Worm (Caenorhabditis elegans): ENCODE results near the gene che-7.

The che-7 gene

DNA sequence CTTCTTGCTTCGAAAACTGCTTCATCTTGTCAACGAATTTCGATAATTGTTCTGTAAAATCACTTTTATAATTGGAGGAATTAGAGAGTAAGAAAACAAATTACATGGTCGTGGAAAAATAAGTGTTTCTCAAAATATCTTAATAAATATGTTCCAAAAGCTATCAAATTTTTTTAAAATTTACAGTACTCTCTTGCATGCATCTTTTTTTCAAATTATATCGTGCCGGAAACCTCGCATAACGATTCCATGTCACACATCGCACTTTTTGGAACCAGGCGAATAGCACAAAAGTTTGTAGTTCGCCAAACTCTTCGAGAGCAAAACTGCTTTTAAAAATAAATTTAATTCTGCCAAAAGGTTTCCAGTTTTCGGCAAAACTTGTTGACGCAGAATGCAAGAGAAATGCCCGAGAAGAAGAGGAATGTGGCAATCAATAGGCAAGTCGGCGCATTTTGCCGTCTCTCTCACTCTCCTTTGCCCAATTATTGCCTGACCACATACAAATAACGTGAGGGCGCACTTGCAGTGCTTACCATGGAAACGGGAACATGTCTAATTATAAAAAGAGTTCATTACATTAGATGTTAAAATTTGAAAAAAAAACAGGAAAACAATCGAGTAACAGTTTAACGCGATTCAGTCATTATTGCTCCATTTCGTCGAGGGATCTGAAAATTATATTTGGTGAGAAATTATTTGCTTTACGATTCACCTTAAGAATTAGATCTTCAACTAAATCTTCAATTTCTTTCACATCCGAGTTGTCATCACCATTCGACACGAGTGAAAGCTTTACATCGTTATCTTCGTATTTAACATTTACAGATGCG, 38.7 kb upstream of the che-7 start, which contains the start of gene Y97E10AR.3:
Gene Y97E10AR.3, minus strand, starts transcription at position 51 of the 833 bp plus-strand sequence.
- TF ChIP-seq nfya-1 (tag; optimal IDR thresholded peaks at IDR 0.05; ENCODE audit: insufficient read depth) (peak; percentile 55), skn-1 (tag; optimal IDR thresholded peaks at IDR 0.05) (no peak)

DNA sequence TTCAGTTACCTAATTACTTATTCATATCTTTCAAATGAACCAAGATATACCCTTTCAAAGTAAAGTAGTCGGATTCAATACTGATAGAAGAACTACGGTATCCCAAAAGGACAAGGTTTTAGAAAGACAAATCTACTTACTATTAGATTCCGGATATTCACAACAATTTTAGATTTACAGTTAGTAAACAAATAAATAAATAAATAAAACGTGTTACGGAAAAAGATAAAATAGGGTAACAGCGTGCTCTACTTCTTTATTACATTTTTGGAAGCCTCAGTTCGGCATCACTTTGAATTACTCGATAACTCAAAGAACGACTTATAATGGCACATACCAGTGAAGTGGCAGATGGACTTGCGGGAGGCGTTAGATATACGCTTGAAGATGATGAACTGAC, 36.0 kb upstream of the che-7 start, which contains the start of gene Y97E10AR.8:
Gene Y97E10AR.8, plus strand, starts transcription at position 301 of the 400 bp plus-strand sequence.
- TF ChIP-seq elt-2 (tag; optimal IDR thresholded peaks at IDR 0.05) (no peak), aly-2 (tag; optimal IDR thresholded peaks at IDR 0.05) (no peak), eor-1 (tag; optimal IDR thresholded peaks at IDR 0.05) (no peak), egl-27 (tag; optimal IDR thresholded peaks at IDR 0.05) (no peak), nhr-76 (tag; optimal IDR thresholded peaks at IDR 0.05) (no peak), nhr-43 (tag; optimal IDR thresholded peaks at IDR 0.05; ENCODE audit: poor library complexity, severe bottlenecking) (no peak), lin-39 (tag; optimal IDR thresholded peaks at IDR 0.05) (no peak), nhr-28 (tag; optimal IDR thresholded peaks at IDR 0.05) (no peak)

DNA sequence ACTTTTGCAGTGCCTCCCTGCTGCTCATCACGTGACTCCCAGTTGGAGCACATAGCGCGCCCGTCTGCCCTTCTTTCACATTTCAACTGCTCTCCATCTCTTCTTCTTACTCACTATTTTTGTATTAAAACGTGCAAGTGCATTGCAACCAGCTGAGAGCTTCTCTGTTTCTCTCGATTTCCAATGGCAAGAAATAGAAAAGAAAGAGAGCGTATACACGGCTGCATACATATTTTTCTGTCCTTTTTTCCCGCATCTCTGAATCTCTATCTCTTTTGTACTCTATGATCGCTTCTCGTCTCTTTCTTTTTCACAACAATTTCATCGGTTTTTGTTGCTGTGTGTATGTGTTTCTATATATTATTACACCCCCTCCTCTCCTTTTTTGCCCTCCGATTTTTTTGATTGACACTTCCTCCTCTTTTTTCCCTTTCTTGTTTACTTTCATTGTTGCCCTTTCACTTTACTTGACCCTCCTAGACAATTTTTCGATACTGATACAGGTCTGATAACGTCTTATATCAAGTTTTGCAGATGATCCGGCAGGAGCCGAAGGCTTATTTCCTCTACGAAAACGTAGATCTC, 32.0 kb upstream of the che-7 start, which contains the start of gene Y97E10AR.1:
Gene Y97E10AR.1, plus strand, starts transcription at position 535 of the 585 bp plus-strand sequence.
- TF ChIP-seq pha-4 (tag; optimal IDR thresholded peaks at IDR 0.05): peak; percentile 78
- TF ChIP-seq elt-1 (tag; optimal IDR thresholded peaks at IDR 0.05): peak; percentile 46
- peak; percentile 73 for TF ChIP-seq hmg-11 (tag; optimal IDR thresholded peaks at IDR 0.05)
- TF ChIP-seq sea-2 (GFP tag; optimal IDR thresholded peaks at IDR 0.05): peak; percentile 58
- TF ChIP-seq lin-15B (tag; optimal IDR thresholded peaks at IDR 0.05): peak; percentile 62
- TF ChIP-seq skn-1 (tag; optimal IDR thresholded peaks at IDR 0.05): no peak
- no peak for TF ChIP-seq ZK546.5 (tag; optimal IDR thresholded peaks at IDR 0.05)
- TF ChIP-seq fkh-2 (tag; optimal IDR thresholded peaks at IDR 0.05): peak; percentile 86
- TF ChIP-seq nhr-23 (tag; optimal IDR thresholded peaks at IDR 0.05): peak; percentile 48
- TF ChIP-seq nhr-237 (tag; optimal IDR thresholded peaks at IDR 0.05): no peak
- no peak for TF ChIP-seq ztf-4 (tag; optimal IDR thresholded peaks at IDR 0.05)
- TF ChIP-seq nfya-1 (tag; optimal IDR thresholded peaks at IDR 0.05; ENCODE audit: insufficient read depth): peak; percentile 82
- TF ChIP-seq daf-12 (tag; optimal IDR thresholded peaks at IDR 0.05): no peak
- peak; percentile 50 for TF ChIP-seq unc-62 (GFP tag; optimal IDR thresholded peaks at IDR 0.05)
- peak; percentile 92 for TF ChIP-seq elt-2 (tag; optimal IDR thresholded peaks at IDR 0.05)
- TF ChIP-seq nhr-43 (tag; optimal IDR thresholded peaks at IDR 0.05; ENCODE audit: poor library complexity, severe bottlenecking): no peak
- TF ChIP-seq mdl-1 (tag; optimal IDR thresholded peaks at IDR 0.05): peak; percentile 73
- peak; percentile 88 for TF ChIP-seq pqm-1 (tag; optimal IDR thresholded peaks at IDR 0.05)
- TF ChIP-seq jun-1 (tag; optimal IDR thresholded peaks at IDR 0.05): peak; percentile 73
- no peak for TF ChIP-seq ztf-11 (tag; optimal IDR thresholded peaks at IDR 0.05)
- TF ChIP-seq lin-39 (tag; optimal IDR thresholded peaks at IDR 0.05): peak; percentile 14
- peak; percentile 49 for TF ChIP-seq fkh-10 (GFP tag; optimal IDR thresholded peaks at IDR 0.05)
- peak; percentile 76 for TF ChIP-seq snpc-4 (tag; optimal IDR thresholded peaks at IDR 0.05)
- peak; percentile 57 for TF ChIP-seq nhr-11 (tag; optimal IDR thresholded peaks at IDR 0.05)
- no peak for TF ChIP-seq ceh-16 (tag; optimal IDR thresholded peaks at IDR 0.05)
- TF ChIP-seq tbx-2 (tag; optimal IDR thresholded peaks at IDR 0.05): no peak
- peak; percentile 53 for TF ChIP-seq nhr-25 (tag; optimal IDR thresholded peaks at IDR 0.05)
- TF ChIP-seq ama-1 (optimal IDR thresholded peaks at IDR 0.05): no peak
- TF ChIP-seq R02D3.7 (tag; optimal IDR thresholded peaks at IDR 0.05): peak; percentile 15
- no peak for TF ChIP-seq zag-1 (tag; optimal IDR thresholded peaks at IDR 0.05)
- no peak for TF ChIP-seq ceh-28 (tag; optimal IDR thresholded peaks at IDR 0.05)
- no peak for TF ChIP-seq fos-1 (tag; optimal IDR thresholded peaks at IDR 0.05)
